Worm (Caenorhabditis elegans) whole organism, L4 larva: ENCODE measurements around the gene lin-5.

Experiments
- T26A8.4 ChIP-seq: fragments of 200-800 bp; sonication (Bioruptor generic); IDR thresholded peaks from 2 replicates; pipeline ENCODE4 v1.3.6; 2022; ENCODE audit warnings: missing genetic modification characterization, missing compliant biosample characterization
- Y105C5A.15 ChIP-seq: fragments of 200-800 bp; sonication (Bioruptor generic); IDR thresholded peaks from 2 replicates; pipeline ENCODE4 v1.3.6; 2022; ENCODE audit warnings: missing genetic modification characterization, missing compliant biosample characterization
- Y75B8A.6 ChIP-seq: fragments of 200-800 bp; sonication (Bioruptor generic); IDR thresholded peaks from 2 replicates; pipeline ENCODE4 v1.3.6; 2022; ENCODE audit warnings: missing genetic modification reagents, missing genetic modification characterization, missing compliant biosample characterization
- ZK546.5 ChIP-seq, 2 experiments: sonication (generic microtip); optimal IDR thresholded peaks; 2 replicates each; lab custom pipeline; 2017; ENCODE audit warnings: missing biosample characterization in 2 of 2, missing genetic modification characterization in 2 of 2
- aha-1 ChIP-seq: fragments of 150-350 bp; peaks from one replicate; lab custom pipeline; 2014; ENCODE audit warnings: missing biosample characterization, missing genetic modification characterization
- ceh-20 ChIP-seq: fragments of 200-800 bp; sonication (Bioruptor generic); IDR thresholded peaks from 2 replicates; pipeline ENCODE4 v1.3.6; 2022; ENCODE audit warnings: missing genetic modification reagents, missing genetic modification characterization, missing compliant biosample characterization
- ceh-28 ChIP-seq: fragments of 150-350 bp; optimal IDR thresholded peaks from 2 replicates; lab custom pipeline; 2014; ENCODE audit warnings: missing biosample characterization, missing genetic modification reagents, missing genetic modification characterization
- ceh-32 ChIP-seq: sonication (generic microtip); optimal IDR thresholded peaks from 2 replicates; lab custom pipeline; 2016; ENCODE audit warnings: mild to moderate bottlenecking, missing genetic modification characterization, missing compliant biosample characterization; ENCODE audit not compliant: poor library complexity
- ceh-44 ChIP-seq: fragments of 200-800 bp; sonication (Bioruptor generic); IDR thresholded peaks from 2 replicates; pipeline ENCODE4 v1.3.6; 2022; ENCODE audit warnings: missing genetic modification reagents, missing genetic modification characterization, missing compliant biosample characterization
- daf-16 ChIP-seq, 3 experiments: sonication (generic microtip); optimal IDR thresholded peaks; 2 replicates each; lab custom pipeline; 2016 to 2017; ENCODE audit warnings: missing genetic modification characterization in 3 of 3, missing genetic modification reagents in 3 of 3, mild to moderate bottlenecking in 2 of 3, missing compliant biosample characterization in 2 of 3, missing biosample characterization in 1 of 3, moderate library complexity in 1 of 3
- daf-8 ChIP-seq: fragments of 200-800 bp; sonication (Bioruptor generic); IDR thresholded peaks from 2 replicates; pipeline ENCODE4 v1.3.6; 2022; ENCODE audit warnings: missing genetic modification characterization, missing compliant biosample characterization
- dmd-6 ChIP-seq: fragments of 200-800 bp; sonication (Bioruptor generic); IDR thresholded peaks from 2 replicates; pipeline ENCODE4 v1.3.6; 2022; ENCODE audit warnings: missing genetic modification reagents, missing genetic modification characterization, missing compliant biosample characterization
- dmd-9 ChIP-seq: fragments of 200-800 bp; sonication (Bioruptor generic); IDR thresholded peaks from 2 replicates; pipeline ENCODE4 v1.3.6; 2022; ENCODE audit warnings: missing genetic modification reagents, missing genetic modification characterization, missing compliant biosample characterization
- dpl-1 ChIP-seq: fragments of 150-350 bp; optimal IDR thresholded peaks from 2 replicates; lab custom pipeline; 2014; ENCODE audit warnings: missing biosample characterization, missing genetic modification reagents, missing genetic modification characterization
- dve-1 ChIP-seq: sonication (generic microtip); optimal IDR thresholded peaks from 2 replicates; lab custom pipeline; 2017; ENCODE audit warnings: antibody characterized with exemption, mild to moderate bottlenecking, missing genetic modification characterization, missing compliant biosample characterization; ENCODE audit not compliant: insufficient read depth
- fkh-10 ChIP-seq: fragments of 150-350 bp; optimal IDR thresholded peaks from 2 replicates; lab custom pipeline; 2014; ENCODE audit warnings: missing biosample characterization, missing genetic modification reagents, missing genetic modification characterization
- gei-8 ChIP-seq: fragments of 200-800 bp; sonication (Bioruptor generic); optimal IDR thresholded peaks from 2 replicates; lab custom pipeline; 2018; ENCODE audit warnings: mild to moderate bottlenecking, missing genetic modification characterization, missing compliant biosample characterization
- hlh-11 ChIP-seq: fragments of 200-800 bp; sonication (Bioruptor generic); optimal IDR thresholded peaks from 2 replicates; lab custom pipeline; 2018; ENCODE audit warnings: mild to moderate bottlenecking, missing genetic modification characterization, missing compliant biosample characterization
- hlh-30 ChIP-seq: sonication (generic microtip); optimal IDR thresholded peaks from 2 replicates; lab custom pipeline; 2017; ENCODE audit warnings: antibody characterized with exemption, mild to moderate bottlenecking, missing genetic modification characterization, missing compliant biosample characterization; ENCODE audit not compliant: insufficient read depth
- lim-7 ChIP-seq: fragments of 200-800 bp; sonication (Bioruptor generic); IDR thresholded peaks from 2 replicates; pipeline ENCODE4 v1.3.6; 2022; ENCODE audit warnings: missing genetic modification characterization, missing compliant biosample characterization
- lsy-2 ChIP-seq, 2 experiments: fragments of 150-350 bp in 1 of 2; sonication (generic microtip) in 1 of 2; optimal IDR thresholded peaks; 2 replicates each; lab custom pipeline; 2014 to 2017; ENCODE audit warnings: missing biosample characterization in 2 of 2, missing genetic modification characterization in 2 of 2
- mes-2 ChIP-seq: sonication (generic microtip); optimal IDR thresholded peaks from 2 replicates; lab custom pipeline; 2016; ENCODE audit warnings: missing genotype, mild to moderate bottlenecking, missing genetic modification characterization, missing compliant biosample characterization; ENCODE audit not compliant: poor library complexity, severe bottlenecking
- mxl-3 ChIP-seq: fragments of 200-800 bp; sonication (Bioruptor generic); optimal IDR thresholded peaks from 2 replicates; lab custom pipeline; 2018; ENCODE audit warnings: mild to moderate bottlenecking, missing genetic modification characterization, missing compliant biosample characterization
- nhr-10 ChIP-seq: fragments of 150-350 bp; optimal IDR thresholded peaks from 2 replicates; lab custom pipeline; 2014; ENCODE audit warnings: missing biosample characterization, missing genetic modification characterization
- nhr-102 ChIP-seq: sonication (generic microtip); optimal IDR thresholded peaks from 2 replicates; lab custom pipeline; 2016; ENCODE audit warnings: mild to moderate bottlenecking, missing genetic modification characterization, moderate library complexity, missing compliant biosample characterization
- nhr-11 ChIP-seq: fragments of 150-350 bp; optimal IDR thresholded peaks from 2 replicates; lab custom pipeline; 2014; ENCODE audit warnings: missing biosample characterization, missing genetic modification characterization
- nhr-111 ChIP-seq: fragments of 200-800 bp; sonication (Bioruptor generic); optimal IDR thresholded peaks from 2 replicates; lab custom pipeline; 2018; ENCODE audit warnings: mild to moderate bottlenecking, missing genetic modification characterization, missing compliant biosample characterization
- nhr-28 ChIP-seq: fragments of 150-350 bp; optimal IDR thresholded peaks from 2 replicates; lab custom pipeline; 2014; ENCODE audit warnings: missing biosample characterization, missing genetic modification characterization
- nhr-48 ChIP-seq: sonication (generic microtip); optimal IDR thresholded peaks from 2 replicates; lab custom pipeline; 2016; ENCODE audit warnings: mild to moderate bottlenecking, missing genetic modification characterization, missing compliant biosample characterization
- nhr-6 ChIP-seq: fragments of 150-350 bp; optimal IDR thresholded peaks from 2 replicates; lab custom pipeline; 2014; ENCODE audit warnings: missing biosample characterization, missing genetic modification characterization
- nhr-76 ChIP-seq: fragments of 150-350 bp; optimal IDR thresholded peaks from 2 replicates; lab custom pipeline; 2014; ENCODE audit warnings: missing biosample characterization, missing genetic modification characterization
- nhr-77 ChIP-seq: fragments of 150-350 bp; optimal IDR thresholded peaks from 2 replicates; lab custom pipeline; 2014; ENCODE audit warnings: missing biosample characterization, missing genetic modification characterization
- php-3 ChIP-seq: fragments of 200-800 bp; sonication (Bioruptor generic); IDR thresholded peaks from 2 replicates; pipeline ENCODE4 v1.3.6; 2022; ENCODE audit warnings: missing genetic modification reagents, missing genetic modification characterization, missing compliant biosample characterization
- pqm-1 ChIP-seq: sonication (generic microtip); optimal IDR thresholded peaks from 2 replicates; lab custom pipeline; 2017; ENCODE audit warnings: missing biosample characterization, missing genetic modification characterization
- skn-1 ChIP-seq: fragments of 150-350 bp; optimal IDR thresholded peaks from 2 replicates; lab custom pipeline; 2014; ENCODE audit warnings: missing biosample characterization, missing genetic modification characterization
- tra-1 ChIP-seq: fragments of 200-800 bp; sonication (Bioruptor generic); IDR thresholded peaks from 2 replicates; pipeline ENCODE4 v1.3.6; 2022; ENCODE audit warnings: missing genetic modification reagents, missing genetic modification characterization, missing compliant biosample characterization
- unc-62 ChIP-seq, 3 experiments: fragments of 150-350 bp in 1 of 3; sonication (generic microtip); optimal IDR thresholded peaks in 2 of 3; peaks in 1 of 3; 1 replicate in 1 of 3; 2 replicates in 2 of 3; lab custom pipeline; 2014 to 2017; ENCODE audit warnings: missing biosample characterization in 3 of 3, missing genetic modification characterization in 3 of 3, missing genetic modification reagents in 3 of 3, missing genotype in 1 of 3
- zfp-2 ChIP-seq: sonication (generic microtip); optimal IDR thresholded peaks from 2 replicates; lab custom pipeline; 2016; ENCODE audit warnings: mild to moderate bottlenecking, missing genetic modification characterization, missing compliant biosample characterization
- zip-2 ChIP-seq: fragments of 150-350 bp; optimal IDR thresholded peaks from 2 replicates; lab custom pipeline; 2014; ENCODE audit warnings: missing biosample characterization, missing genetic modification characterization

The lin-5 gene

DNA sequence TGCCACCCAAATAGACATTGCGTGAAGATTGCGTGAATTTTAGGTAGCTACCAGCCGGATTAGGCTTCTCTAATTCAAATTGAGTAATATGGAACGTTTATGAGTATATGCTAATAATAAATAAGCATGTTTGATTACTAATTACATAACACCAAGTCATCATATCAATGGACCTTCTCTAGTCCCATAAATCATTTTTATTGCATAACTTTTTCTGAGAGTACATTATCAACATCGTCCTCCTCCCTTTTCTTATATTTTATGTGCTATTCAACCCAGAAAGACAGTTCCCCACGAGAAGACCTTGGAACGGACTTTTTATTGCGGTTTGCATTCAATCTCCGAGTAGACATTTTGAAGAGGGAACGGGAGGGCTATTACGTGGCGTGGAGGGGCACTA, 48.0 kb upstream of the lin-5 start (continued):
- TF ChIP-seq nhr-111 (GFP tag; lab: Kevin White, UChicago) (no peak), lim-7 (GFP tag; lab: Robert Waterston, UW) (no peak), nhr-11 (tag; lab: Kevin White, UChicago) (no peak), dmd-9 (GFP tag; lab: Robert Waterston, UW) (no peak), ceh-44 (GFP tag; lab: Robert Waterston, UW) (no peak), nhr-76 (no peak)

ce11 chrII:7813237-7813636, 47.1 kb upstream of the lin-5 start:
- TF ChIP-seq nhr-102 (tag; lab: Kevin White, UChicago) (no peak), T26A8.4 (no peak), fkh-10 (GFP tag; lab: Kevin White, UChicago) (no peak), ceh-28 (tag; lab: Kevin White, UChicago) (no peak), ZK546.5 (tag; optimal IDR thresholded peaks at IDR 0.05; lab: Kevin White, UChicago) (no peak), daf-8 (no peak), Y105C5A.15 (GFP tag; lab: Robert Waterston, UW) (no peak), nhr-76 (no peak)
- TF ChIP-seq, all 104 proteins: peak for 0

DNA sequence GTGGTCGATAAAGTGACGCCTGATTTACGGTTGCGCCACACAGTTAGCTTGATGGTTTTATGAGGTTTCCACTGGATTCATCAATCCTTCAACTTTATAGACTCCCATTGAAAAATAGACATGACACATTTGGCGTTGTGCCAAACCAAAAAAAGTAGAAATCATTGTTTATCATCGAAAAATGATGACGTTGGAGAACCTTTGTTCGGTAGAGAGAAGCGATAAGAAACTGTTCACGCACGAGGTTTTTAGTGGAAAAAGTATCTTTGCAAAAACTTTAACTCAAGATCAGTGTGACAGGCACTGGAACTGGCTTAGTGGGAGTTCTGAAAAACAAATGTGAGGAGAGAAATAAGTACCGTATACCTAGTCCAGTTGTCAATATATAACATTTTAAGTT, 46.7 kb upstream of the lin-5 start:
- TF ChIP-seq dmd-6 (GFP tag; lab: Robert Waterston, UW) = peak; percentile 55
- peak; percentile 46 for TF ChIP-seq hlh-30 (tag; lab: Kevin White, UChicago)
- TF ChIP-seq ceh-20 = no peak
- no peak for TF ChIP-seq mxl-3 (GFP tag; lab: Kevin White, UChicago)
- TF ChIP-seq nhr-77 (tag; lab: Kevin White, UChicago) = peak; percentile 67
- TF ChIP-seq hlh-11 (tag; lab: Kevin White, UChicago) = peak; percentile 37
- no peak for TF ChIP-seq zfp-2 (tag; lab: Kevin White, UChicago)
- peak; percentile 7 for TF ChIP-seq dve-1 (tag; lab: Kevin White, UChicago)
- TF ChIP-seq nhr-28 (tag; lab: Kevin White, UChicago) = peak; percentile 52
- no peak for TF ChIP-seq daf-16 (GFP tag; optimal IDR thresholded peaks at IDR 0.05; lab: Kevin White, UChicago)
- TF ChIP-seq daf-16 (tag; optimal IDR thresholded peaks at IDR 0.05; lab: Kevin White, UChicago) = peak; percentile 26
- TF ChIP-seq pqm-1 (tag; lab: Kevin White, UChicago) = peak; percentile 31

- TF ChIP-seq mes-2 (tag; lab: Kevin White, UChicago) (peak; percentile 19), nhr-6 (peak; percentile 57), unc-62 (GFP tag; optimal IDR thresholded peaks at IDR 0.05 in 1 of 2; lab: Kevin White, UChicago) (peak in 1 of 2 experiments; percentile 25), unc-62 (tag; optimal IDR thresholded peaks at IDR 0.05; lab: Kevin White, UChicago) (no peak), aha-1 (tag; lab: Kevin White, UChicago) (no peak)
Measured at ce11 chrII:7814215-7814614, 46.2 kb upstream of the lin-5 start.

ce11 chrII:7814915-7815314, 45.5 kb upstream of the lin-5 start:
- TF ChIP-seq pqm-1 (tag; lab: Kevin White, UChicago) (peak; percentile 89), unc-62 (GFP tag; optimal IDR thresholded peaks at IDR 0.05 in 1 of 2; lab: Kevin White, UChicago) (peak; percentile 8 to 73), unc-62 (tag; optimal IDR thresholded peaks at IDR 0.05; lab: Kevin White, UChicago) (no peak), ceh-32 (tag; lab: Kevin White, UChicago) (no peak), lsy-2 (tag; optimal IDR thresholded peaks at IDR 0.05; lab: Kevin White, UChicago) (peak in 1 of 2 experiments; percentile 10), hlh-11 (tag; lab: Kevin White, UChicago) (peak; percentile 86), nhr-77 (tag; lab: Kevin White, UChicago) (peak; percentile 40), aha-1 (tag; lab: Kevin White, UChicago) (peak; percentile 57), zip-2 (tag; lab: Kevin White, UChicago) (no peak), dpl-1 (GFP tag; lab: Kevin White, UChicago) (no peak), nhr-48 (tag; lab: Kevin White, UChicago) (peak; percentile 34), skn-1 (tag; lab: Kevin White, UChicago) (no peak), nhr-10 (tag; lab: Kevin White, UChicago) (no peak), ceh-20 (no peak), daf-16 (GFP tag; optimal IDR thresholded peaks at IDR 0.05; lab: Kevin White, UChicago) (no peak), daf-16 (tag; optimal IDR thresholded peaks at IDR 0.05; lab: Kevin White, UChicago) (peak; percentile 90), nhr-102 (tag; lab: Kevin White, UChicago) (peak; percentile 29), tra-1 (GFP tag; lab: Robert Waterston, UW) (peak; percentile 84), hlh-30 (tag; lab: Kevin White, UChicago) (peak; percentile 7), dve-1 (tag; lab: Kevin White, UChicago) (peak; percentile 93), mxl-3 (GFP tag; lab: Kevin White, UChicago) (no peak), Y75B8A.6 (no peak), gei-8 (GFP tag; lab: Kevin White, UChicago) (no peak), php-3 (GFP tag; lab: Robert Waterston, UW) (peak; percentile 96), nhr-28 (tag; lab: Kevin White, UChicago) (peak; percentile 73)
